Worm (Caenorhabditis elegans): Measurements from ENCODE around the gene K09G1.1.

Gene K09G1.1

ce11 chrV:9633313-9633712 is 50.0 kb downstream of the K09G1.1 start, which contains the start of gene col-147:
Gene col-147 (minus strand): TSS chrV:9633338.
- no peak for TF ChIP-seq W03F9.2 (tag; optimal IDR thresholded peaks at IDR 0.05)
- no peak for TF ChIP-seq him-1 (tag; optimal IDR thresholded peaks at IDR 0.05)
- no peak for TF ChIP-seq dao-5 (tag; optimal IDR thresholded peaks at IDR 0.05)

Data from whole organism, L4/young adult.